Fruit fly (Drosophila melanogaster) whole organism, embryonic: ENCODE data around the gene Ms.

Source experiments
- CG11247 ChIP-seq: fragments of 200-800 bp; sonication (Bioruptor generic); IDR thresholded peaks from 2 replicates; pipeline ENCODE4 v1.3.6; 2022; ENCODE audit warnings: missing biosample characterization, missing genetic modification characterization
- CG12219 ChIP-seq: fragments of 200-800 bp; sonication (Bioruptor generic); optimal IDR thresholded peaks from 3 replicates; lab custom pipeline; 2018; ENCODE audit warnings: missing biosample characterization, mild to moderate bottlenecking, missing genetic modification characterization
- CG12744 ChIP-seq: fragments of 200-800 bp; sonication (Bioruptor generic); optimal IDR thresholded peaks from 2 replicates; lab custom pipeline; 2016; ENCODE audit warnings: missing biosample characterization, missing genetic modification characterization
- CG12769 ChIP-seq: fragments of 200-800 bp; sonication (Bioruptor generic); optimal IDR thresholded peaks from 2 replicates; lab custom pipeline; 2019; ENCODE audit warnings: missing biosample characterization, mild to moderate bottlenecking, missing genetic modification characterization, moderate library complexity
- CG14710 ChIP-seq: fragments of 200-800 bp; sonication (Bioruptor generic); optimal IDR thresholded peaks from 3 replicates; lab custom pipeline; 2019; ENCODE audit warnings: missing biosample characterization, mild to moderate bottlenecking, missing genetic modification characterization, moderate library complexity
- CG17361 ChIP-seq: fragments of 200-800 bp; sonication (Bioruptor generic); IDR thresholded peaks from 3 replicates; pipeline ENCODE4 v1.3.6; 2022; ENCODE audit warnings: missing biosample characterization, missing genetic modification characterization
- CG18262 ChIP-seq: fragments of 200-800 bp; optimal IDR thresholded peaks from 3 replicates; lab custom pipeline; 2019; ENCODE audit warnings: missing biosample characterization, mild to moderate bottlenecking, missing genetic modification characterization, moderate library complexity
- CG1832 ChIP-seq: fragments of 200-800 bp; sonication (Bioruptor generic); optimal IDR thresholded peaks from 2 replicates; lab custom pipeline; 2017; ENCODE audit warnings: missing biosample characterization, mild to moderate bottlenecking, missing genetic modification characterization, inconsistent platforms
- CG2120 ChIP-seq: fragments of 200-800 bp; sonication (Bioruptor generic); optimal IDR thresholded peaks from 3 replicates; lab custom pipeline; 2016; ENCODE audit warnings: missing biosample characterization, missing genetic modification characterization
- CG34422 ChIP-seq: fragments of 200-800 bp; sonication (Bioruptor generic); IDR thresholded peaks from 3 replicates; pipeline ENCODE4 v1.3.6; 2022; ENCODE audit warnings: missing biosample characterization, missing genetic modification characterization
- CG4282 ChIP-seq: fragments of 200-800 bp; sonication (Bioruptor generic); optimal IDR thresholded peaks from 2 replicates; lab custom pipeline; 2016; ENCODE audit warnings: missing biosample characterization, missing genetic modification characterization
- CG4328 ChIP-seq: fragments of 200-800 bp; sonication (Bioruptor generic); optimal IDR thresholded peaks from 3 replicates; lab custom pipeline; 2017; ENCODE audit warnings: missing biosample characterization, missing genetic modification reagents, missing genetic modification characterization
- CG4730 ChIP-seq: fragments of 200-800 bp; sonication (Bioruptor generic); IDR thresholded peaks from 2 replicates; pipeline ENCODE4 v1.3.6; 2022; ENCODE audit warnings: missing biosample characterization, missing genetic modification characterization
- CG4820 ChIP-seq: fragments of 200-800 bp; sonication (Bioruptor generic); optimal IDR thresholded peaks from 3 replicates; lab custom pipeline; 2016; ENCODE audit warnings: missing biosample characterization, missing genetic modification characterization
- CG6654 ChIP-seq: fragments of 200-800 bp; sonication (Bioruptor generic); optimal IDR thresholded peaks from 2 replicates; lab custom pipeline; 2017; ENCODE audit warnings: missing biosample characterization, mild to moderate bottlenecking, missing genetic modification characterization
- CG6689 ChIP-seq: fragments of 200-800 bp; sonication (Bioruptor generic); IDR thresholded peaks from 2 replicates; pipeline ENCODE4 v1.3.6; 2022; ENCODE audit warnings: missing biosample characterization, missing genetic modification characterization
- CG6791 ChIP-seq: fragments of 200-800 bp; sonication (Bioruptor generic); IDR thresholded peaks from 3 replicates; pipeline ENCODE4 v1.3.6; 2022; ENCODE audit warnings: missing biosample characterization, missing genetic modification characterization; ENCODE audit not compliant: partially characterized antibody
- CG9876 ChIP-seq: fragments of 200-800 bp; sonication (Bioruptor generic); optimal IDR thresholded peaks from 2 replicates; lab custom pipeline; 2016; ENCODE audit warnings: missing biosample characterization, missing genetic modification characterization
- Gug ChIP-seq: fragments of 200-800 bp; sonication (Bioruptor generic); IDR thresholded peaks from 4 replicates; pipeline ENCODE4 v1.3.6; 2022; ENCODE audit warnings: missing biosample characterization, missing genetic modification characterization
- HLH4C ChIP-seq: fragments of 200-800 bp; sonication (Bioruptor generic); IDR thresholded peaks from 3 replicates; pipeline ENCODE4 v1.3.6; 2022; ENCODE audit warnings: missing biosample characterization, missing genetic modification characterization; ENCODE audit not compliant: partially characterized antibody
- Hmr ChIP-seq: fragments of 200-800 bp; sonication (Bioruptor generic); optimal IDR thresholded peaks from 3 replicates; lab custom pipeline; 2017; ENCODE audit warnings: mild to moderate bottlenecking, missing biosample characterization, missing genetic modification reagents, missing genetic modification characterization
- Hr39 ChIP-seq: fragments of >200 bp; optimal IDR thresholded peaks from 2 replicates; lab custom pipeline; 2017
- NC2α ChIP-seq: fragments of 200-800 bp; sonication (Bioruptor generic); optimal IDR thresholded peaks from 2 replicates; lab custom pipeline; 2016; ENCODE audit warnings: missing biosample characterization, missing genetic modification characterization
- NFAT ChIP-seq: fragments of 200-800 bp; sonication (Bioruptor generic); IDR thresholded peaks from 2 replicates; pipeline ENCODE4 v1.3.6; 2022; ENCODE audit warnings: missing biosample characterization, missing genetic modification characterization
- Nf-YA ChIP-seq: fragments of 200-800 bp; sonication (Bioruptor generic); IDR thresholded peaks from 2 replicates; pipeline ENCODE4 v1.3.6; 2022; ENCODE audit warnings: missing biosample characterization, missing genetic modification characterization
- Ravus ChIP-seq: fragments of 200-800 bp; sonication (Bioruptor generic); IDR thresholded peaks from 2 replicates; pipeline ENCODE4 v1.3.6; 2022; ENCODE audit warnings: missing biosample characterization, missing genetic modification characterization
- Rx ChIP-seq: fragments of 200-800 bp; sonication (Bioruptor generic); IDR thresholded peaks from 2 replicates; pipeline ENCODE4 v1.3.6; 2022; ENCODE audit warnings: missing biosample characterization, missing genetic modification characterization
- Side ChIP-seq: fragments of 200-800 bp; sonication (Bioruptor generic); optimal IDR thresholded peaks from 2 replicates; lab custom pipeline; 2016; ENCODE audit warnings: missing biosample characterization, missing genetic modification characterization
- bbx ChIP-seq: fragments of 200-800 bp; sonication (Bioruptor generic); IDR thresholded peaks from 2 replicates; pipeline ENCODE4 v1.3.6; 2022; ENCODE audit warnings: missing biosample characterization, missing genetic modification characterization; ENCODE audit not compliant: partially characterized antibody
- dati ChIP-seq: fragments of 200-800 bp; sonication (Bioruptor generic); IDR thresholded peaks from 2 replicates; pipeline ENCODE4 v1.3.6; 2022; ENCODE audit warnings: missing biosample characterization, missing genetic modification characterization
- dimm ChIP-seq: fragments of 200-800 bp; sonication (Bioruptor generic); IDR thresholded peaks from 2 replicates; pipeline ENCODE4 v1.3.6; 2022; ENCODE audit warnings: missing biosample characterization, missing genetic modification characterization
- exex ChIP-seq: fragments of 200-800 bp; sonication (Bioruptor generic); optimal IDR thresholded peaks from 4 replicates; lab custom pipeline; 2018; ENCODE audit warnings: missing biosample characterization, mild to moderate bottlenecking, missing genetic modification characterization, moderate library complexity
- ftz-f1 ChIP-seq: fragments of 200-800 bp; sonication (Bioruptor generic); optimal IDR thresholded peaks from 2 replicates; lab custom pipeline; 2016; ENCODE audit warnings: missing biosample characterization, missing genetic modification characterization
- grau ChIP-seq: fragments of 200-800 bp; optimal IDR thresholded peaks from 3 replicates; lab custom pipeline; 2019; ENCODE audit warnings: missing biosample characterization, mild to moderate bottlenecking, missing genetic modification characterization, moderate library complexity
- kay ChIP-seq: fragments of 200-800 bp; sonication (Bioruptor generic); optimal IDR thresholded peaks from 2 replicates; lab custom pipeline; 2016; ENCODE audit warnings: missing biosample characterization, missing genetic modification characterization
- ken ChIP-seq: fragments of 200-800 bp; sonication (Bioruptor generic); IDR thresholded peaks from 3 replicates; pipeline ENCODE4 v1.3.6; 2022; ENCODE audit warnings: missing biosample characterization, missing genetic modification characterization
- klu ChIP-seq: fragments of 200-800 bp; sonication (Bioruptor generic); IDR thresholded peaks from 2 replicates; pipeline ENCODE4 v1.3.6; 2022; ENCODE audit warnings: missing biosample characterization, missing genetic modification characterization
- knrl ChIP-seq: fragments of 200-800 bp; sonication (Bioruptor generic); IDR thresholded peaks from 3 replicates; pipeline ENCODE4 v1.3.6; 2022; ENCODE audit warnings: missing biosample characterization, missing genetic modification characterization; ENCODE audit not compliant: partially characterized antibody
- mirr ChIP-seq: fragments of 200-800 bp; sonication (Bioruptor generic); optimal IDR thresholded peaks from 3 replicates; lab custom pipeline; 2018; ENCODE audit warnings: missing biosample characterization, mild to moderate bottlenecking, missing genetic modification characterization
- oc ChIP-seq: fragments of 200-800 bp; sonication (Bioruptor generic); optimal IDR thresholded peaks from 2 replicates; lab custom pipeline; 2018; ENCODE audit warnings: missing biosample characterization, mild to moderate bottlenecking, missing genetic modification characterization, moderate library complexity
- otp ChIP-seq: fragments of 200-800 bp; sonication (Bioruptor generic); IDR thresholded peaks from 3 replicates; pipeline ENCODE4, ENCODE4 v1.3.6; 2022; ENCODE audit warnings: missing biosample characterization, missing genetic modification characterization
- rib ChIP-seq: fragments of 200-800 bp; sonication (Bioruptor generic); IDR thresholded peaks from 2 replicates; pipeline ENCODE4 v1.3.6; 2022; ENCODE audit warnings: missing biosample characterization, missing genetic modification characterization
- run ChIP-seq: fragments of 200-800 bp; sonication (Bioruptor generic); optimal IDR thresholded peaks from 3 replicates; lab custom pipeline; 2018; ENCODE audit warnings: missing biosample characterization, mild to moderate bottlenecking, missing genetic modification characterization
- schlank ChIP-seq: fragments of 200-800 bp; sonication (Bioruptor generic); optimal IDR thresholded peaks from 2 replicates; lab custom pipeline; 2018; ENCODE audit warnings: missing biosample characterization, mild to moderate bottlenecking, missing genetic modification characterization
- shn ChIP-seq: fragments of 200-800 bp; sonication (Bioruptor generic); optimal IDR thresholded peaks from 3 replicates; lab custom pipeline; 2016; ENCODE audit warnings: missing biosample characterization, missing genetic modification characterization
- slp2 ChIP-seq: fragments of 200-800 bp; sonication (Bioruptor generic); optimal IDR thresholded peaks from 2 replicates; lab custom pipeline; 2016; ENCODE audit warnings: missing biosample characterization, missing genetic modification characterization
- ssp ChIP-seq: fragments of 200-800 bp; sonication (Bioruptor generic); IDR thresholded peaks from 2 replicates; pipeline ENCODE4 v1.3.6; 2022; ENCODE audit warnings: missing biosample characterization, missing genetic modification characterization
- stwl ChIP-seq: fragments of 200-800 bp; sonication (Bioruptor generic); optimal IDR thresholded peaks from 3 replicates; lab custom pipeline; 2018; ENCODE audit warnings: missing biosample characterization, mild to moderate bottlenecking, missing genetic modification characterization, moderate library complexity
- twi ChIP-seq: fragments of 200-800 bp; optimal IDR thresholded peaks from 2 replicates; lab custom pipeline; 2019; ENCODE audit warnings: missing biosample characterization, mild to moderate bottlenecking, missing genetic modification characterization, moderate library complexity

Gene Ms

DNA sequence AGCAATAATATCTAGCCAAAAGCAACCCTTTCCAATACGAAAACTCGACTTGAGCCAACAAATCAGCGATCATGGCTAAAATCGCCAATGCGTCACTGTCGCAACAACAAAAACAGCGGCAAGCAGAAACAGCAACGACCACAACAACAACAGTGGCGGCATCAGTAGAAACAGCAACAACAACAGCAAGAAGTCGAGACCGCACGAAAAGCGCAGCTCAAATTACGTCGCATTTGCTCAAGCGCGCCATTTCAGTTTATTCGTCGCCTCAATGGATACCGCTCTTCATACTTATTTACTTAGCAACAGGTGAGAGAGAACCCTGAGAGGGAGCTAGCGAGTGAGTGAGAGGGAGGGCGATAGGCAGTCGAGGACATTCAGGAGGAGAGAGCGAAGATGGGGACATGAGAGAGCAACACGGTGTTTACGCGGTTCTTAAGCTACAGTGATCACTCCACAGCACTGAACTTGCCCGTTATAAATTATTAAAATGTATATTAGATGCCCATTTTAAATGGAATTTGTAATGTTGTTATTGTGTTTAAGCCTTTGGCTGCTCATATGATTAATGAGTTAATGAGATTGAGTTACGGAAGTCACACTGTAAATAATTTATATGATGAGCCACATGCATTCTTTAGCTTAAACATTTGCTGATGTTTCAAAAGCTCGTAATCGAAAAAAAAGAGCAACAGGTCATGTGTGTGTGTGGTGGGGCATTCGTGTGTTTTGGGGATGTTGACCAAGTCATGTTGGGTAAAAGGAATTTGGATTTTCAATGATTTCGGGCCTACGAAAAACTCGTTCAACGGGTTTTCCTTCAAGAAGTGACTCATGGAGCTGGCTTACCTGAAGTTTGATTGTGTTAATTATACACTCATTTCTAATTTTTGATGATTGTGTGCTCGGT is 45.5 kb upstream of the Ms start (continued):
- peak; percentile 58 for TF ChIP-seq Side (GFP tag; lab: Kevin White, UChicago)
- TF ChIP-seq CG6654 (GFP tag; lab: Kevin White, UChicago): peak; percentile 28
- TF ChIP-seq CG18262 (tag; lab: Kevin White, UChicago): peak; percentile 81
- TF ChIP-seq CG9876 (GFP tag; lab: Kevin White, UChicago): no peak
- TF ChIP-seq CG12744 (GFP tag; lab: Kevin White, UChicago): peak; percentile 76
- TF ChIP-seq bbx (GFP tag; lab: Robert Waterston, UW): no peak
- peak; percentile 67 for TF ChIP-seq Rx
- TF ChIP-seq oc (tag; lab: Kevin White, UChicago): peak; percentile 72
- no peak for TF ChIP-seq CG4328 (GFP tag; lab: Kevin White, UChicago)
- no peak for TF ChIP-seq rib (GFP tag; lab: Robert Waterston, UW)
- TF ChIP-seq CG17361 (GFP tag; lab: Robert Waterston, UW): peak; percentile 75
- TF ChIP-seq CG11247 (GFP tag; lab: Robert Waterston, UW): peak; percentile 75
- TF ChIP-seq run (tag; lab: Kevin White, UChicago): peak; percentile 18
- peak; percentile 72 for TF ChIP-seq CG1832
- peak; percentile 17 for TF ChIP-seq stwl (tag; lab: Kevin White, UChicago)
- TF ChIP-seq knrl: no peak
- TF ChIP-seq shn: peak; percentile 27
- peak; percentile 91 for TF ChIP-seq CG34422 (GFP tag; lab: Robert Waterston, UW)
- TF ChIP-seq dati (GFP tag; lab: Robert Waterston, UW): peak; percentile 39
- TF ChIP-seq schlank (tag; lab: Kevin White, UChicago): peak; percentile 66
- TF ChIP-seq CG12769 (tag; lab: Kevin White, UChicago): peak; percentile 90
- TF ChIP-seq exex: no peak
- peak; percentile 67 for TF ChIP-seq CG14710 (tag; lab: Kevin White, UChicago)
- no peak; the same call in none of the 2 replicates for TF ChIP-seq Ravus (GFP tag; lab: Robert Waterston, UW)
- TF ChIP-seq CG6791 (GFP tag; lab: Robert Waterston, UW): no peak
- TF ChIP-seq CG4730 (GFP tag; lab: Robert Waterston, UW): peak; percentile 76
- peak; percentile 53 for TF ChIP-seq twi (tag; lab: Kevin White, UChicago)
- TF ChIP-seq slp2 (GFP tag; lab: Kevin White, UChicago): peak; percentile 65
- no peak for TF ChIP-seq HLH4C (GFP tag; lab: Robert Waterston, UW)
- peak; percentile 76 for TF ChIP-seq Gug (GFP tag; lab: Robert Waterston, UW)
- TF ChIP-seq ssp (GFP tag; lab: Robert Waterston, UW): peak; percentile 46
- peak; percentile 58 for TF ChIP-seq Nf-YA (GFP tag; lab: Robert Waterston, UW)
- peak; percentile 79 for TF ChIP-seq CG12219 (GFP tag; lab: Kevin White, UChicago)
- TF ChIP-seq otp (GFP tag; lab: Robert Waterston, UW): peak; percentile 78; the same call in 2 of the 3 replicates
- no peak for TF ChIP-seq CG4282
- TF ChIP-seq grau (tag; lab: Kevin White, UChicago): peak; percentile 98
- peak; percentile 89 for TF ChIP-seq CG2120 (GFP tag; lab: Kevin White, UChicago)
- peak; percentile 64 for TF ChIP-seq kay (GFP tag; lab: Kevin White, UChicago)
- peak; percentile 80 for TF ChIP-seq CG6689 (GFP tag; lab: Robert Waterston, UW)
- TF ChIP-seq dimm (GFP tag; lab: Robert Waterston, UW): peak; percentile 41; the same call in 1 of the 2 replicates
- TF ChIP-seq mirr (GFP tag; lab: Kevin White, UChicago): peak; percentile 42
- peak; percentile 72; the same call in 2 of the 3 replicates for TF ChIP-seq ken (GFP tag; lab: Robert Waterston, UW)
- peak; percentile 78 for TF ChIP-seq Hmr (GFP tag; lab: Kevin White, UChicago)
- peak; percentile 74; the same call in 1 of the 2 replicates for TF ChIP-seq NFAT (GFP tag; lab: Robert Waterston, UW)
- peak; percentile 34 for TF ChIP-seq NC2α
- TF ChIP-seq CG4820 (GFP tag; lab: Kevin White, UChicago): peak; percentile 77
- peak; percentile 68 for TF ChIP-seq klu (GFP tag; lab: Robert Waterston, UW)
- no peak for TF ChIP-seq ftz-f1 (GFP tag; lab: Kevin White, UChicago)
- no peak for TF ChIP-seq Hr39 (lab: Kevin White, UChicago)
